Fruit fly (Drosophila melanogaster) S2 (cell line): Measurements from ENCODE around the gene CG32537.

Source experiments
- CG8478 ChIP-seq: fragments of >200 bp; optimal IDR thresholded peaks from 2 replicates; lab custom pipeline; 2018
- CTCF ChIP-seq, 2 experiments: fragments of >200 bp; optimal IDR thresholded peaks; 2 replicates each; lab custom pipeline; 2018

DNA sequence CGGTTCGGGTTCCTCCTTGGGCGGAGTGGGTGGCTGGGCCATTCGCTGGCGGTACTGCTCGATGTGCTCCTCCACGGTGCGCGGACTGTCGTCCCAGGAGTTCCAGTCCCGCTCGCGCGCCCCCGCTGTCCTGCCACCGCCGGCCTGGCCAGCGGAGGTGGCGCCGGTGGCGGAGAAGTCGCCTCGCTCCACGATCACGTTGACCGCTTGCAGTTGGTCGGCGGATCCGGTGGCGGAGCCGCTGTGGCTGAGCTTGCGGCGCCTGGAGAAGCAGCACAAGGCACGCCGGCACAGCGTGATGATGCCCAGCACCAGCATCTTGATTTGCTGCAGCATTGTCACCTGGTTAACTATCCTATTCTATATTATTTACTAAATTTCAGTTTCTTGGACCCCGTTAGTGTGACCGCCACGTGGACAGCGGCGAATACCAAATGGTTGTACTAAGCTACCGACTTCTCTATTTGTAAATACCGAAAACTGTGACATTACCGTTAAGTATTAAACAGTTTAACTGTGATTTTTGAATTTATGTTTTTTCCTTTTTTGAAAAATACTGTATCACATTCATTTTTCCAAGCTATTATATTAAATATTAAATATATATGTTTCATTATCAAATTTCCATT lies at the start of gene CG32537, which contains the start of gene CG32536:
- TF ChIP-seq CG8478 (lab: Kevin White, UChicago) = no peak
- no peak for TF ChIP-seq CTCF (optimal IDR thresholded peaks at IDR 0.05; lab: Kevin White, UChicago)
